1 fruit fly cellular context compared by ENCODE assay signal in genomic region chr3R:13428341-13429040, dm6.
TF ChIP-seq lines count a peak whose summit lies in the region.

No protein-coding gene starts in this region.

TF ChIP-seq in whole organism, embryonic, 481 proteins besides CTCF, POLR2A, EP300 and RAD21 (continued from another document and continues in another):
- TF ChIP-seq Lim3 (GFP tag; IDR thresholded peaks at IDR 0.05; lab: Robert Waterston, UW) (no peak), bsh (GFP tag; optimal IDR thresholded peaks at IDR 0.05; lab: Kevin White, UChicago) (peak; percentile 60 to 82), CG11093 (GFP tag; IDR thresholded peaks at IDR 0.05; lab: Robert Waterston, UW) (0 out of 3 replicates have a peak, but pooled peaks have one; percentile 21), CG10321 (GFP tag; IDR thresholded peaks at IDR 0.05; lab: Robert Waterston, UW) (no peak), Rfx (GFP tag; IDR thresholded peaks at IDR 0.05; lab: Robert Waterston, UW) (peak; percentile 55), E2f2 (GFP tag; IDR thresholded peaks at IDR 0.05; lab: Robert Waterston, UW) (peak; percentile 43; the same call in 1 of the 2 replicates), Antp (GFP tag; optimal IDR thresholded peaks at IDR 0.05; lab: Kevin White, UChicago) (peak; percentile 36), CG7786 (GFP tag; optimal IDR thresholded peaks at IDR 0.05; lab: Kevin White, UChicago) (peak; percentile 49), Fer3 (tag; optimal IDR thresholded peaks at IDR 0.05; lab: Kevin White, UChicago) (peak; percentile 53), cad (GFP tag; optimal IDR thresholded peaks at IDR 0.05; lab: Kevin White, UChicago) (no peak), Atf-2 (GFP tag; optimal IDR thresholded peaks at IDR 0.05; lab: Kevin White, UChicago) (peak; percentile 35), CG1529 (GFP tag; optimal IDR thresholded peaks at IDR 0.05; lab: Kevin White, UChicago) (peak; percentile 38), CG15696 (tag; optimal IDR thresholded peaks at IDR 0.05; lab: Kevin White, UChicago) (peak; percentile 78), p53 (GFP tag; optimal IDR thresholded peaks at IDR 0.05; lab: Kevin White, UChicago) (no peak), CG8388 (GFP tag; optimal IDR thresholded peaks at IDR 0.05; lab: Kevin White, UChicago) (peak; percentile 72), bbx (GFP tag; IDR thresholded peaks at IDR 0.05; lab: Robert Waterston, UW; ENCODE audit: partially characterized antibody) (no peak), bowl (GFP tag; IDR thresholded peaks at IDR 0.05; lab: Robert Waterston, UW) (no peak), kni (GFP tag; optimal IDR thresholded peaks at IDR 0.05; lab: Kevin White, UChicago) (no peak), HLHmδ (GFP tag; optimal IDR thresholded peaks at IDR 0.05; lab: Kevin White, UChicago) (no peak), CG12104 (GFP tag; optimal IDR thresholded peaks at IDR 0.05; lab: Kevin White, UChicago) (peak; percentile 27), CG14710 (tag; optimal IDR thresholded peaks at IDR 0.05; lab: Kevin White, UChicago) (peak; percentile 69), Gsc (GFP tag; IDR thresholded peaks at IDR 0.05; lab: Robert Waterston, UW) (0 out of 2 replicates have a peak, but pooled peaks have one; percentile 14), run (tag; optimal IDR thresholded peaks at IDR 0.05; lab: Kevin White, UChicago) (peak; percentile 37), lmd (GFP tag; IDR thresholded peaks at IDR 0.05; lab: Robert Waterston, UW) (peak; percentile 51), stwl (tag; optimal IDR thresholded peaks at IDR 0.05; lab: Kevin White, UChicago) (no peak), CG3407 (GFP tag; optimal IDR thresholded peaks at IDR 0.05; lab: Kevin White, UChicago) (peak; percentile 29), ind (GFP tag; optimal IDR thresholded peaks at IDR 0.05; lab: Kevin White, UChicago) (peak; percentile 71), CG31388 (GFP tag; optimal IDR thresholded peaks at IDR 0.05; lab: Kevin White, UChicago) (no peak), gsb-n (tag; optimal IDR thresholded peaks at IDR 0.05; lab: Kevin White, UChicago) (peak; percentile 62), gt (GFP tag; IDR thresholded peaks at IDR 0.05; lab: Robert Waterston, UW) (no peak), BEAF-32 (GFP tag; optimal IDR thresholded peaks at IDR 0.05; lab: Kevin White, UChicago) (no peak), CG13894 (tag; optimal IDR thresholded peaks at IDR 0.05; lab: Kevin White, UChicago) (no peak), Jarid2 (GFP tag; optimal IDR thresholded peaks at IDR 0.05; lab: Kevin White, UChicago) (peak; percentile 31), zf30C (GFP tag; optimal IDR thresholded peaks at IDR 0.05; lab: Kevin White, UChicago) (no peak), CG14014 (GFP tag; IDR thresholded peaks at IDR 0.05; lab: Robert Waterston, UW) (peak; percentile 62), CG18262 (tag; optimal IDR thresholded peaks at IDR 0.05; lab: Kevin White, UChicago) (peak; percentile 78), hth (optimal IDR thresholded peaks at IDR 0.05; lab: Kevin White, UChicago) (no peak), PHDP (tag; optimal IDR thresholded peaks at IDR 0.05; lab: Kevin White, UChicago) (peak; percentile 69), CG31224 (GFP tag; IDR thresholded peaks at IDR 0.05; lab: Robert Waterston, UW) (no peak), CG6654 (GFP tag; optimal IDR thresholded peaks at IDR 0.05; lab: Kevin White, UChicago) (peak; percentile 54), CG1603 (tag; optimal IDR thresholded peaks at IDR 0.05; lab: Kevin White, UChicago) (peak; percentile 69), lbe (GFP tag; optimal IDR thresholded peaks at IDR 0.05; lab: Kevin White, UChicago) (no peak), Max (GFP tag; optimal IDR thresholded peaks at IDR 0.05; lab: Kevin White, UChicago) (peak; percentile 5), CG3281 (GFP tag; optimal IDR thresholded peaks at IDR 0.05; lab: Kevin White, UChicago) (peak; percentile 47), CG18619 (GFP tag; optimal IDR thresholded peaks at IDR 0.05; lab: Kevin White, UChicago) (peak; percentile 26), CG1792 (GFP tag; optimal IDR thresholded peaks at IDR 0.05; lab: Kevin White, UChicago) (no peak), pzg (GFP tag; optimal IDR thresholded peaks at IDR 0.05; lab: Kevin White, UChicago) (no peak), danr (GFP tag; IDR thresholded peaks at IDR 0.05; lab: Robert Waterston, UW) (no peak), Dip2 (GFP tag; IDR thresholded peaks at IDR 0.05; lab: Robert Waterston, UW) (no peak), otp (GFP tag; IDR thresholded peaks at IDR 0.05; lab: Robert Waterston, UW) (peak; percentile 71; the same call in 1 of the 3 replicates), CG33213 (GFP tag; optimal IDR thresholded peaks at IDR 0.05; lab: Kevin White, UChicago) (peak; percentile 19), CG11723 (GFP tag; optimal IDR thresholded peaks at IDR 0.05; lab: Kevin White, UChicago) (peak; percentile 34), CG11398 (GFP tag; optimal IDR thresholded peaks at IDR 0.05; lab: Kevin White, UChicago) (peak; percentile 44), CG2889 (GFP tag; IDR thresholded peaks at IDR 0.05; lab: Robert Waterston, UW) (no peak), CG8359 (GFP tag; optimal IDR thresholded peaks at IDR 0.05; lab: Kevin White, UChicago; ENCODE audit: borderline replicate concordance) (peak; percentile 62), CG14965 (GFP tag; optimal IDR thresholded peaks at IDR 0.05; lab: Kevin White, UChicago; ENCODE audit: borderline replicate concordance) (no peak), nmo (GFP tag; optimal IDR thresholded peaks at IDR 0.05; lab: Kevin White, UChicago) (peak; percentile 76), CG4360 (GFP tag; IDR thresholded peaks at IDR 0.05; lab: Robert Waterston, UW) (peak; percentile 52), Tbp (GFP tag; optimal IDR thresholded peaks at IDR 0.05; lab: Kevin White, UChicago) (no peak), E2f1 (GFP tag; IDR thresholded peaks at IDR 0.05; lab: Robert Waterston, UW) (peak; percentile 60; the same call in 1 of the 2 replicates), lilli (GFP tag; optimal IDR thresholded peaks at IDR 0.05; lab: Kevin White, UChicago) (peak; percentile 66), Ravus (GFP tag; IDR thresholded peaks at IDR 0.05; lab: Robert Waterston, UW) (no peak), CG8944 (GFP tag; optimal IDR thresholded peaks at IDR 0.05; lab: Kevin White, UChicago) (peak; percentile 40), CG34376 (GFP tag; optimal IDR thresholded peaks at IDR 0.05; lab: Kevin White, UChicago) (no peak), Optix (GFP tag; IDR thresholded peaks at IDR 0.05; lab: Robert Waterston, UW) (0 out of 3 replicates have a peak, but pooled peaks have one; percentile 32), CG2712 (tag; optimal IDR thresholded peaks at IDR 0.05; lab: Kevin White, UChicago) (peak; percentile 79), Ptx1 (GFP tag; IDR thresholded peaks at IDR 0.05; lab: Robert Waterston, UW) (peak; percentile 74), Taf1 (GFP tag; IDR thresholded peaks at IDR 0.05; lab: Robert Waterston, UW) (0 out of 2 replicates have a peak, but pooled peaks have one; percentile 35), CG11456 (GFP tag; IDR thresholded peaks at IDR 0.05; lab: Robert Waterston, UW) (peak; percentile 65; the same call in 1 of the 3 replicates), CG7987 (GFP tag; optimal IDR thresholded peaks at IDR 0.05; lab: Kevin White, UChicago) (no peak), Dref (GFP tag; IDR thresholded peaks at IDR 0.05; lab: Robert Waterston, UW) (no peak), GATAe (GFP tag; conservative IDR thresholded peaks at IDR 0.05; lab: Robert Waterston, UW) (no peak), btn (GFP tag; optimal IDR thresholded peaks at IDR 0.05; lab: Kevin White, UChicago) (peak; percentile 11), CG2199 (GFP tag; IDR thresholded peaks at IDR 0.05; lab: Robert Waterston, UW) (0 out of 3 replicates have a peak, but pooled peaks have one; percentile 31), CG9215 (GFP tag; IDR thresholded peaks at IDR 0.05; lab: Robert Waterston, UW) (no peak), tio (GFP tag; optimal IDR thresholded peaks at IDR 0.05; lab: Kevin White, UChicago) (peak; percentile 45), eve (GFP tag; optimal IDR thresholded peaks at IDR 0.05; lab: Kevin White, UChicago) (no peak), repo (GFP tag; optimal IDR thresholded peaks at IDR 0.05; lab: Kevin White, UChicago) (no peak), crp (GFP tag; optimal IDR thresholded peaks at IDR 0.05; lab: Kevin White, UChicago) (no peak), CG3726 (GFP tag; IDR thresholded peaks at IDR 0.05; lab: Robert Waterston, UW) (no peak), CG5180 (GFP tag; optimal IDR thresholded peaks at IDR 0.05; lab: Kevin White, UChicago) (no peak), shn (GFP tag; optimal IDR thresholded peaks at IDR 0.05; lab: Kevin White, UChicago) (peak; percentile 25), HHEX (GFP tag; optimal IDR thresholded peaks at IDR 0.05; lab: Kevin White, UChicago) (peak; percentile 61), ato (GFP tag; IDR thresholded peaks at IDR 0.05; lab: Robert Waterston, UW; ENCODE audit: partially characterized antibody) (no peak), esg (GFP tag; conservative IDR thresholded peaks at IDR 0.05; lab: Robert Waterston, UW) (peak; percentile 74), Dip3 (GFP tag; optimal IDR thresholded peaks at IDR 0.05; lab: Kevin White, UChicago) (peak; percentile 30), Gug (GFP tag; IDR thresholded peaks at IDR 0.05; lab: Robert Waterston, UW) (peak; percentile 58; the same call in 2 of the 4 replicates), CG14441 (GFP tag; IDR thresholded peaks at IDR 0.05; lab: Robert Waterston, UW) (peak; percentile 74), CG2120 (GFP tag; optimal IDR thresholded peaks at IDR 0.05; lab: Kevin White, UChicago) (peak; percentile 51), hbn (GFP tag; IDR thresholded peaks at IDR 0.05; lab: Robert Waterston, UW; ENCODE audit: partially characterized antibody) (no peak), Neu2 (GFP tag; optimal IDR thresholded peaks at IDR 0.05; lab: Kevin White, UChicago; ENCODE audit: borderline replicate concordance) (no peak), D19A (tag; optimal IDR thresholded peaks at IDR 0.05; lab: Kevin White, UChicago) (peak; percentile 54), CG6689 (GFP tag; IDR thresholded peaks at IDR 0.05; lab: Robert Waterston, UW) (peak; percentile 71), aop (GFP tag; IDR thresholded peaks at IDR 0.05; lab: Robert Waterston, UW) (no peak), CG17829 (tag; optimal IDR thresholded peaks at IDR 0.05; lab: Kevin White, UChicago) (peak; percentile 79), luna (GFP tag; optimal IDR thresholded peaks at IDR 0.05; lab: Kevin White, UChicago) (no peak), CG3847 (GFP tag; IDR thresholded peaks at IDR 0.05; lab: Robert Waterston, UW) (peak; percentile 50; the same call in 1 of the 2 replicates), Eip74EF (GFP tag; optimal IDR thresholded peaks at IDR 0.05; lab: Kevin White, UChicago) (peak in 1 of 2 experiments; percentile 26), CG4282 (GFP tag; optimal IDR thresholded peaks at IDR 0.05; lab: Kevin White, UChicago) (no peak), Atf6 (GFP tag; IDR thresholded peaks at IDR 0.05; lab: Robert Waterston, UW) (peak; percentile 32; the same call in 1 of the 2 replicates), CG4328 (GFP tag; optimal IDR thresholded peaks at IDR 0.05; lab: Kevin White, UChicago) (no peak), jumu (GFP tag; optimal IDR thresholded peaks at IDR 0.05; lab: Kevin White, UChicago) (peak; percentile 45), CG11085 (GFP tag; IDR thresholded peaks at IDR 0.05; lab: Robert Waterston, UW) (0 out of 2 replicates have a peak, but pooled peaks have one; percentile 15), B-H2 (GFP tag; optimal IDR thresholded peaks at IDR 0.05; lab: Kevin White, UChicago) (no peak), Camta (GFP tag; optimal IDR thresholded peaks at IDR 0.05; lab: Kevin White, UChicago) (peak; percentile 43), so (GFP tag; IDR thresholded peaks at IDR 0.05; lab: Robert Waterston, UW) (peak; percentile 65; the same call in 1 of the 3 replicates), klu (GFP tag; IDR thresholded peaks at IDR 0.05; lab: Robert Waterston, UW) (0 out of 2 replicates have a peak, but pooled peaks have one; percentile 12), CG14860 (GFP tag; IDR thresholded peaks at IDR 0.05; lab: Robert Waterston, UW; ENCODE audit: partially characterized antibody) (no peak), CG10431 (GFP tag; optimal IDR thresholded peaks at IDR 0.05; lab: Kevin White, UChicago) (no peak), CG7928 (GFP tag; optimal IDR thresholded peaks at IDR 0.05; lab: Kevin White, UChicago) (no peak), kay (GFP tag; optimal IDR thresholded peaks at IDR 0.05; lab: Kevin White, UChicago) (no peak), sr (GFP tag; IDR thresholded peaks at IDR 0.05; lab: Robert Waterston, UW) (no peak), D (optimal IDR thresholded peaks at IDR 0.05; lab: Kevin White, UChicago) (no peak), D (GFP tag; optimal IDR thresholded peaks at IDR 0.05; lab: Kevin White, UChicago) (peak; percentile 75), CG34224 (GFP tag; IDR thresholded peaks at IDR 0.05; lab: Robert Waterston, UW; ENCODE audit: partially characterized antibody) (no peak), CG10366 (GFP tag; IDR thresholded peaks at IDR 0.05; lab: Robert Waterston, UW) (peak; percentile 62), kah (GFP tag; optimal IDR thresholded peaks at IDR 0.05; lab: Kevin White, UChicago) (peak; percentile 47), sisA (GFP tag; IDR thresholded peaks at IDR 0.05; lab: Robert Waterston, UW) (peak; percentile 78), fd96Cb (tag; optimal IDR thresholded peaks at IDR 0.05; lab: Kevin White, UChicago) (peak; percentile 79), schlank (tag; optimal IDR thresholded peaks at IDR 0.05; lab: Kevin White, UChicago) (no peak), dati (GFP tag; IDR thresholded peaks at IDR 0.05; lab: Robert Waterston, UW) (no peak), MBD-R2 (GFP tag; IDR thresholded peaks at IDR 0.05; lab: Robert Waterston, UW) (peak; percentile 26; the same call in 1 of the 2 replicates), zen (tag; optimal IDR thresholded peaks at IDR 0.05; lab: Kevin White, UChicago) (peak; percentile 65), CG4617 (GFP tag; optimal IDR thresholded peaks at IDR 0.05; lab: Kevin White, UChicago; ENCODE audit: borderline replicate concordance) (peak; percentile 31), HLH3B (GFP tag; IDR thresholded peaks at IDR 0.05; lab: Robert Waterston, UW) (peak; percentile 81), sens-2 (GFP tag; IDR thresholded peaks at IDR 0.05; lab: Robert Waterston, UW) (peak; percentile 47; the same call in 1 of the 2 replicates), CG30403 (GFP tag; optimal IDR thresholded peaks at IDR 0.05; lab: Kevin White, UChicago) (peak; percentile 82), croc (GFP tag; conservative IDR thresholded peaks at IDR 0.05; lab: Robert Waterston, UW) (peak; percentile 49), CHES-1-like (GFP tag; optimal IDR thresholded peaks at IDR 0.05; lab: Kevin White, UChicago) (no peak), Hr51 (GFP tag; optimal IDR thresholded peaks at IDR 0.05; lab: Kevin White, UChicago) (peak in 1 of 2 experiments; percentile 70)
